Fruit fly (Drosophila melanogaster) whole organism, embryonic: ENCODE results near the gene CG17029.

Source experiments
- Ada2b ChIP-seq: fragments of 200-800 bp; sonication (Bioruptor generic); IDR thresholded peaks from 2 replicates; pipeline ENCODE4 v1.3.6; 2022; ENCODE audit warnings: missing biosample characterization, missing genetic modification characterization
- Antp ChIP-seq: fragments of 200-800 bp; sonication (Bioruptor generic); optimal IDR thresholded peaks from 3 replicates; lab custom pipeline; 2016; ENCODE audit warnings: missing biosample characterization, missing genetic modification characterization
- CG10274 ChIP-seq: fragments of 200-800 bp; sonication (Bioruptor generic); optimal IDR thresholded peaks from 3 replicates; lab custom pipeline; 2017; ENCODE audit warnings: missing biosample characterization, mild to moderate bottlenecking, missing genetic modification characterization
- CG10543 ChIP-seq: fragments of 200-800 bp; sonication (Bioruptor generic); optimal IDR thresholded peaks from 3 replicates; lab custom pipeline; 2017; ENCODE audit warnings: missing biosample characterization, mild to moderate bottlenecking, missing genetic modification characterization, moderate library complexity
- CG11456 ChIP-seq: fragments of 200-800 bp; sonication (Bioruptor generic); IDR thresholded peaks from 3 replicates; pipeline ENCODE4 v1.3.6; 2022; ENCODE audit warnings: missing biosample characterization, missing genetic modification characterization
- CG12104 ChIP-seq: fragments of 200-800 bp; sonication (Bioruptor generic); optimal IDR thresholded peaks from 3 replicates; lab custom pipeline; 2016; ENCODE audit warnings: missing biosample characterization, missing genetic modification characterization
- CG12219 ChIP-seq: fragments of 200-800 bp; sonication (Bioruptor generic); optimal IDR thresholded peaks from 3 replicates; lab custom pipeline; 2018; ENCODE audit warnings: missing biosample characterization, mild to moderate bottlenecking, missing genetic modification characterization
- CG15011 ChIP-seq: fragments of 200-800 bp; sonication (Bioruptor generic); optimal IDR thresholded peaks from 3 replicates; lab custom pipeline; 2018; ENCODE audit warnings: missing biosample characterization, mild to moderate bottlenecking, missing genetic modification characterization
- CG32772 ChIP-seq: fragments of 200-800 bp; sonication (Bioruptor generic); IDR thresholded peaks from 2 replicates; pipeline ENCODE4 v1.3.6; 2022; ENCODE audit warnings: missing biosample characterization, missing genetic modification characterization
- CG3407 ChIP-seq: fragments of 200-800 bp; sonication (Bioruptor generic); optimal IDR thresholded peaks from 2 replicates; lab custom pipeline; 2018; ENCODE audit warnings: missing biosample characterization, mild to moderate bottlenecking, missing genetic modification characterization
- CG3995 ChIP-seq: fragments of 200-800 bp; sonication (Bioruptor generic); optimal IDR thresholded peaks from 3 replicates; lab custom pipeline; 2016; ENCODE audit warnings: missing biosample characterization, missing genetic modification characterization
- CG4282 ChIP-seq: fragments of 200-800 bp; sonication (Bioruptor generic); optimal IDR thresholded peaks from 2 replicates; lab custom pipeline; 2016; ENCODE audit warnings: missing biosample characterization, missing genetic modification characterization
- CG4328 ChIP-seq: fragments of 200-800 bp; sonication (Bioruptor generic); optimal IDR thresholded peaks from 3 replicates; lab custom pipeline; 2017; ENCODE audit warnings: missing biosample characterization, missing genetic modification reagents, missing genetic modification characterization
- CG4854 ChIP-seq: fragments of 200-800 bp; sonication (Bioruptor generic); optimal IDR thresholded peaks from 2 replicates; lab custom pipeline; 2016; ENCODE audit warnings: missing biosample characterization, missing genetic modification characterization, inconsistent platforms
- CG5953 ChIP-seq: fragments of 200-800 bp; sonication (Bioruptor generic); IDR thresholded peaks from 2 replicates; pipeline ENCODE4 v1.3.6; 2022; ENCODE audit warnings: missing biosample characterization, missing genetic modification characterization
- CG6683 ChIP-seq: fragments of 200-800 bp; sonication (Bioruptor generic); optimal IDR thresholded peaks from 2 replicates; lab custom pipeline; 2017; ENCODE audit warnings: missing biosample characterization, mild to moderate bottlenecking, missing genetic modification characterization, missing genetic modification reagents
- CG6765 ChIP-seq: fragments of 200-800 bp; sonication (Bioruptor generic); optimal IDR thresholded peaks from 3 replicates; lab custom pipeline; 2017; ENCODE audit warnings: missing biosample characterization, mild to moderate bottlenecking, missing genetic modification characterization
- CG6813 ChIP-seq: fragments of 200-800 bp; sonication (Bioruptor generic); optimal IDR thresholded peaks from 2 replicates; lab custom pipeline; 2017; ENCODE audit warnings: missing biosample characterization, missing genetic modification characterization, mild to moderate bottlenecking, moderate library complexity, missing genetic modification reagents
- CG7963 ChIP-seq: fragments of 200-800 bp; sonication (Bioruptor generic); IDR thresholded peaks from 3 replicates; pipeline ENCODE4 v1.3.6; 2022; ENCODE audit warnings: missing biosample characterization, missing genetic modification characterization; ENCODE audit not compliant: partially characterized antibody
- CG8924 ChIP-seq: fragments of 200-800 bp; optimal IDR thresholded peaks from 3 replicates; lab custom pipeline; 2019; ENCODE audit warnings: missing biosample characterization, mild to moderate bottlenecking, missing genetic modification characterization, moderate library complexity
- CG9437 ChIP-seq: fragments of 200-800 bp; sonication (Bioruptor generic); optimal IDR thresholded peaks from 2 replicates; lab custom pipeline; 2018; ENCODE audit warnings: missing biosample characterization, mild to moderate bottlenecking, missing genetic modification characterization
- CG9932 ChIP-seq: fragments of 200-800 bp; sonication (Bioruptor generic); IDR thresholded peaks from 2 replicates; pipeline ENCODE4 v1.3.6; 2022; ENCODE audit warnings: missing biosample characterization, missing genetic modification characterization
- CoRest ChIP-seq: fragments of 200-800 bp; sonication (Bioruptor generic); optimal IDR thresholded peaks from 3 replicates; lab custom pipeline; 2018; ENCODE audit warnings: missing biosample characterization, mild to moderate bottlenecking, missing genetic modification characterization, moderate library complexity
- D19A ChIP-seq: fragments of 200-800 bp; optimal IDR thresholded peaks from 3 replicates; lab custom pipeline; 2019; ENCODE audit warnings: missing biosample characterization, mild to moderate bottlenecking, missing genetic modification characterization, moderate library complexity
- Dek ChIP-seq: fragments of 200-800 bp; sonication (Bioruptor generic); optimal IDR thresholded peaks from 3 replicates; lab custom pipeline; 2019; ENCODE audit warnings: missing biosample characterization, mild to moderate bottlenecking, missing genetic modification characterization, moderate library complexity
- Dfd ChIP-seq, 2 experiments: fragments of >200 bp; optimal IDR thresholded peaks; 2 replicates each; lab custom pipeline; 2017; ENCODE audit warnings: missing biosample characterization in 2 of 2, missing genetic modification characterization in 2 of 2
- Doc2 ChIP-seq: fragments of 200-800 bp; sonication (Bioruptor generic); IDR thresholded peaks from 2 replicates; pipeline ENCODE4 v1.3.6; 2022; ENCODE audit warnings: missing biosample characterization, missing genetic modification characterization
- GATAe ChIP-seq: fragments of 200-800 bp; sonication (Bioruptor generic); conservative IDR thresholded peaks from 2 replicates; pipeline ENCODE4 v1.3.6; 2022; ENCODE audit warnings: missing biosample characterization, missing genetic modification characterization
- Lhr ChIP-seq: fragments of 200-800 bp; sonication (Bioruptor generic); optimal IDR thresholded peaks from 3 replicates; lab custom pipeline; 2017; ENCODE audit warnings: mild to moderate bottlenecking, missing biosample characterization, missing genetic modification reagents, missing genetic modification characterization
- Lim3 ChIP-seq: fragments of 200-800 bp; sonication (Bioruptor generic); IDR thresholded peaks from 2 replicates; pipeline ENCODE4 v1.3.6; 2022; ENCODE audit warnings: missing biosample characterization, missing genetic modification characterization
- Mad ChIP-seq: fragments of 200-800 bp; sonication (Bioruptor generic); optimal IDR thresholded peaks from 2 replicates; lab custom pipeline; 2016; ENCODE audit warnings: missing biosample characterization, missing genetic modification characterization
- Mes4 ChIP-seq: fragments of 200-800 bp; sonication (Bioruptor generic); optimal IDR thresholded peaks from 2 replicates; lab custom pipeline; 2016; ENCODE audit warnings: missing biosample characterization, missing genetic modification characterization
- Oaz ChIP-seq: fragments of 200-800 bp; sonication (Bioruptor generic); IDR thresholded peaks from 2 replicates; pipeline ENCODE4 v1.3.6; 2022; ENCODE audit warnings: missing biosample characterization, missing genetic modification characterization
- abd-A ChIP-seq: fragments of 200-800 bp; sonication (Bioruptor generic); optimal IDR thresholded peaks from 3 replicates; lab custom pipeline; 2019; ENCODE audit warnings: missing biosample characterization, mild to moderate bottlenecking, missing genetic modification characterization, moderate library complexity
- br ChIP-seq: fragments of >200 bp; optimal IDR thresholded peaks from 2 replicates; lab custom pipeline; 2017
- dimm ChIP-seq: fragments of 200-800 bp; sonication (Bioruptor generic); IDR thresholded peaks from 2 replicates; pipeline ENCODE4 v1.3.6; 2022; ENCODE audit warnings: missing biosample characterization, missing genetic modification characterization
- dpn ChIP-seq, 2 experiments: fragments of 200-800 bp; sonication (Bioruptor generic); optimal IDR thresholded peaks; 3 replicates each; lab custom pipeline; 2016; ENCODE audit warnings: missing biosample characterization in 2 of 2, missing genetic modification characterization in 2 of 2
- en ChIP-seq: fragments of 200-800 bp; sonication (Bioruptor generic); optimal IDR thresholded peaks from 2 replicates; lab custom pipeline; 2016; ENCODE audit warnings: missing biosample characterization, missing genetic modification characterization
- ewg ChIP-seq: fragments of 200-800 bp; sonication (Bioruptor generic); optimal IDR thresholded peaks from 3 replicates; lab custom pipeline; 2017; ENCODE audit warnings: mild to moderate bottlenecking, missing biosample characterization, missing genetic modification reagents, missing genetic modification characterization
- fd3F ChIP-seq: fragments of 200-800 bp; sonication (Bioruptor generic); optimal IDR thresholded peaks from 2 replicates; lab custom pipeline; 2018; ENCODE audit warnings: missing biosample characterization, mild to moderate bottlenecking, missing genetic modification characterization, moderate library complexity
- grn ChIP-seq: fragments of 200-800 bp; sonication (Bioruptor generic); optimal IDR thresholded peaks from 3 replicates; lab custom pipeline; 2017; ENCODE audit warnings: missing biosample characterization, missing genetic modification characterization
- hbn ChIP-seq: fragments of 200-800 bp; sonication (Bioruptor generic); IDR thresholded peaks from 2 replicates; pipeline ENCODE4 v1.3.6; 2022; ENCODE audit warnings: missing biosample characterization, missing genetic modification characterization; ENCODE audit not compliant: partially characterized antibody
- her ChIP-seq: fragments of 200-800 bp; sonication (Bioruptor generic); optimal IDR thresholded peaks from 2 replicates; lab custom pipeline; 2016; ENCODE audit warnings: missing biosample characterization, missing genetic modification characterization
- pzg ChIP-seq: fragments of 200-800 bp; sonication (Bioruptor generic); optimal IDR thresholded peaks from 3 replicates; lab custom pipeline; 2018; ENCODE audit warnings: missing biosample characterization, mild to moderate bottlenecking, missing genetic modification characterization, moderate library complexity
- ranshi ChIP-seq: fragments of 200-800 bp; sonication (Bioruptor generic); IDR thresholded peaks from 2 replicates; pipeline ENCODE4 v1.3.6; 2022; ENCODE audit warnings: missing biosample characterization, missing genetic modification characterization
- sc ChIP-seq, 3 experiments: fragments of >200 bp in 2 of 3; fragments of 200-800 bp in 1 of 3; sonication (Bioruptor generic) in 1 of 3; optimal IDR thresholded peaks; 2 replicates in 2 of 3; 3 replicates in 1 of 3; lab custom pipeline; 2017; ENCODE audit warnings: mild to moderate bottlenecking in 1 of 3, missing biosample characterization in 1 of 3, missing genetic modification characterization in 1 of 3, missing genetic modification reagents in 1 of 3
- seq ChIP-seq: fragments of 200-800 bp; sonication (Bioruptor generic); IDR thresholded peaks from 2 replicates; pipeline ENCODE4 v1.3.6; 2022; ENCODE audit warnings: missing biosample characterization, missing genetic modification characterization
- sima ChIP-seq: fragments of 200-800 bp; sonication (Bioruptor generic); optimal IDR thresholded peaks from 2 replicates; lab custom pipeline; 2016; ENCODE audit warnings: missing biosample characterization, missing genetic modification characterization
- sug ChIP-seq: fragments of 200-800 bp; optimal IDR thresholded peaks from 2 replicates; lab custom pipeline; 2019; ENCODE audit warnings: missing biosample characterization, mild to moderate bottlenecking, missing genetic modification characterization, moderate library complexity
- zf30C ChIP-seq: fragments of 200-800 bp; sonication (Bioruptor generic); optimal IDR thresholded peaks from 3 replicates; lab custom pipeline; 2018; ENCODE audit warnings: missing biosample characterization, mild to moderate bottlenecking, missing genetic modification characterization

Gene CG17029

DNA sequence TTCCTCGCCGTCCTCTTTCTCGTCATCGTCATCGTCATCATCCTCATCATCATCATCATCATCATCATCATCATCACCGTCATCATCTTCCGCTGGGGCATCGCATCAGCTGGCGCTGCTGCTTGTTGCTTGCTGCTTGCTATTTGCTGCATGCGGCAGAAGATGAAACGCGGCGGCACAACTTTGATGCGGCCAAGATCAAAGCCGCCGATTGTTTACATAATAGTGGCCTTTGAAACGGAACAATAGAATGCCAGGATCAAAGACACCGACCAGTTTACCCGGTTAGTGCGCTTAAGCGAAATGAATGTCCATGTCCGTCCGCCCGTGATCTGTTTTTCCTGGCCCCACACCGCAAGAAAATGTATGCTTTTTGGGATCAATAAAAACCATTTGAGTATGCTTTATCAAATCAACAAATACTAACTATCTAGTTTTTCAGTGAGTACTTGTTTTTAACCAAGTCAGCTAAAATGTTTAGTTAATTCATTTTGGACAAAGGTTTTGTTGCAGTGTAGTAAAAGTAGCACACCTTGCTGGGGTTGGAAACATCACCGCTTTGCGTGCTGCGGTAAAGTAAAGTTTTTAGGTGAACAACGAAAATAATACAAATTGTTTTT lies 44.5 kb downstream of the CG17029 start (continued):
- TF ChIP-seq GATAe (GFP tag; lab: Robert Waterston, UW) (no peak), CG3995 (GFP tag; lab: Kevin White, UChicago) (no peak), CG6765 (GFP tag; lab: Kevin White, UChicago) (no peak), CG9437 (GFP tag; lab: Kevin White, UChicago) (no peak), CG32772 (GFP tag; lab: Robert Waterston, UW) (peak; percentile 22; the same call in 1 of the 2 replicates), Doc2 (GFP tag; lab: Robert Waterston, UW) (no peak), CG15011 (no peak), Lim3 (GFP tag; lab: Robert Waterston, UW) (no peak), abd-A (no peak), D19A (tag; lab: Kevin White, UChicago) (peak; percentile 65), dimm (GFP tag; lab: Robert Waterston, UW) (no peak), sc (optimal IDR thresholded peaks at IDR 0.05; lab: Kevin White, UChicago) (no peak), sc (GFP tag; optimal IDR thresholded peaks at IDR 0.05; lab: Kevin White, UChicago) (no peak), CG10543 (no peak), grn (no peak), seq (GFP tag; lab: Robert Waterston, UW) (no peak), Oaz (GFP tag; lab: Robert Waterston, UW) (no peak), CG6813 (GFP tag; lab: Kevin White, UChicago) (peak; percentile 38), Dek (tag; lab: Kevin White, UChicago) (no peak), Mad (GFP tag; lab: Kevin White, UChicago) (peak; percentile 21), Antp (GFP tag; lab: Kevin White, UChicago) (peak; percentile 42), Ada2b (peak; percentile 22; the same call in 1 of the 2 replicates), Lhr (GFP tag; lab: Kevin White, UChicago) (no peak), CG3407 (GFP tag; lab: Kevin White, UChicago) (peak; percentile 14), CG10274 (GFP tag; lab: Kevin White, UChicago) (no peak), dpn (GFP tag; optimal IDR thresholded peaks at IDR 0.05; lab: Kevin White, UChicago) (peak; percentile 26 to 32), hbn (no peak), fd3F (no peak), CG5953 (GFP tag; lab: Robert Waterston, UW) (no peak), CG11456 (GFP tag; lab: Robert Waterston, UW) (no peak), her (GFP tag; lab: Kevin White, UChicago) (peak; percentile 28), CG9932 (GFP tag; lab: Robert Waterston, UW) (no peak), Mes4 (GFP tag; lab: Kevin White, UChicago) (peak; percentile 11), CG12104 (GFP tag; lab: Kevin White, UChicago) (no peak), sug (tag; lab: Kevin White, UChicago) (no peak), sima (GFP tag; lab: Kevin White, UChicago) (no peak), Dfd (GFP tag; optimal IDR thresholded peaks at IDR 0.05; lab: Kevin White, UChicago) (no peak), en (no peak), CG7963 (GFP tag; lab: Robert Waterston, UW) (no peak), CG8924 (peak; percentile 73), CG4282 (no peak), ranshi (GFP tag; lab: Robert Waterston, UW) (no peak; the same call in 1 of the 2 replicates), pzg (GFP tag; lab: Kevin White, UChicago) (no peak), CG12219 (GFP tag; lab: Kevin White, UChicago) (peak; percentile 39), CG4328 (GFP tag; lab: Kevin White, UChicago) (no peak), zf30C (GFP tag; lab: Kevin White, UChicago) (peak; percentile 80), br (no peak), CG4854 (no peak), CG6683 (no peak), CoRest (peak; percentile 24), ewg (GFP tag; lab: Kevin White, UChicago) (peak; percentile 8)
